Worm (Caenorhabditis elegans) whole organism, late embryonic: ENCODE measurements around the gene dod-23.
"Not testable (repeated sequence)": the region's sequence is repeated elsewhere in the genome, so short reads cannot be mapped to it uniquely, and the experiment has no call there.

ENCODE experiments used
- ama-1 ChIP-seq: fragments of 150-350 bp; optimal IDR thresholded peaks from 2 replicates; lab custom pipeline; 2014
- ceh-18 ChIP-seq: sonication (generic microtip); optimal IDR thresholded peaks from 2 replicates; lab custom pipeline; 2016; ENCODE audit warnings: missing genetic modification characterization, missing compliant biosample characterization
- ceh-30 ChIP-seq: fragments of 150-350 bp; optimal IDR thresholded peaks from 2 replicates; lab custom pipeline; 2014; ENCODE audit warnings: missing biosample characterization, missing genetic modification characterization
- fkh-10 ChIP-seq: fragments of 150-350 bp; optimal IDR thresholded peaks from 2 replicates; lab custom pipeline; 2014; ENCODE audit warnings: missing biosample characterization, missing genetic modification reagents, missing genetic modification characterization
- hlh-6 ChIP-seq: sonication (generic microtip); optimal IDR thresholded peaks from 2 replicates; lab custom pipeline; 2016; ENCODE audit warnings: missing genotype, missing genetic modification characterization, missing compliant biosample characterization
- nhr-11 ChIP-seq: fragments of 150-350 bp; optimal IDR thresholded peaks from 2 replicates; lab custom pipeline; 2014; ENCODE audit warnings: missing biosample characterization, missing genetic modification characterization
- nhr-232 ChIP-seq: sonication (generic microtip); optimal IDR thresholded peaks from 2 replicates; lab custom pipeline; 2016; ENCODE audit warnings: missing genetic modification characterization, missing compliant biosample characterization
- npax-4 ChIP-seq: sonication (generic microtip); optimal IDR thresholded peaks from 2 replicates; lab custom pipeline; 2016; ENCODE audit warnings: missing genetic modification characterization, missing compliant biosample characterization
- pag-3 ChIP-seq: sonication (generic microtip); optimal IDR thresholded peaks from 2 replicates; lab custom pipeline; 2016; ENCODE audit warnings: missing compliant biosample characterization, missing genetic modification characterization, borderline replicate concordance
- pha-4 ChIP-seq: fragments of 150-350 bp; optimal IDR thresholded peaks from 2 replicates; lab custom pipeline; 2018; ENCODE audit warnings: missing biosample characterization, missing genetic modification reagents, missing genetic modification characterization
- pqm-1 ChIP-seq: sonication (generic microtip); optimal IDR thresholded peaks from 2 replicates; lab custom pipeline; 2016; ENCODE audit warnings: missing genetic modification characterization, missing compliant biosample characterization
- sox-2 ChIP-seq: fragments of 200-800 bp; sonication (Bioruptor generic); IDR thresholded peaks from 2 replicates; pipeline ENCODE4 v1.3.6; 2022; ENCODE audit warnings: missing genetic modification reagents, missing genetic modification characterization, missing compliant biosample characterization
- sox-4 ChIP-seq: sonication (generic microtip); optimal IDR thresholded peaks from 2 replicates; lab custom pipeline; 2017; ENCODE audit warnings: mild to moderate bottlenecking, missing genetic modification characterization, inconsistent platforms, missing compliant biosample characterization
- zip-5 ChIP-seq: sonication (generic microtip); optimal IDR thresholded peaks from 2 replicates; lab custom pipeline; 2016; ENCODE audit warnings: missing genetic modification characterization, missing compliant biosample characterization

- TF ChIP-seq nhr-232 (tag; lab: Kevin White, UChicago); npax-4 (tag; lab: Kevin White, UChicago); fkh-10 (GFP tag; lab: Kevin White, UChicago); zip-5 (tag; lab: Kevin White, UChicago); pag-3 (tag; lab: Kevin White, UChicago); nhr-11 (tag; lab: Kevin White, UChicago); pqm-1 (tag; lab: Kevin White, UChicago); ama-1 (lab: Kevin White, UChicago); pha-4; sox-4 (tag; lab: Kevin White, UChicago); ceh-18 (tag; lab: Kevin White, UChicago); ceh-30; sox-2 (GFP tag; lab: Robert Waterston, UW); hlh-6 (tag; lab: Kevin White, UChicago): not testable (repeated sequence)
Measured at ce11 chrII:8419798-8420197, 20.8 kb upstream of the dod-23 start, which contains the start of gene F14E5.8.
